Fruit fly (Drosophila melanogaster) whole organism, embryonic: ENCODE data around the gene pico.
A peak's percentile ranks its signal among the peaks of the same experiment; 100 is the strongest.

Experiments
- CG10979 ChIP-seq: fragments of 200-800 bp; sonication (Bioruptor generic); optimal IDR thresholded peaks from 2 replicates; lab custom pipeline; 2018; ENCODE audit warnings: missing biosample characterization, mild to moderate bottlenecking, missing genetic modification characterization, moderate library complexity
- CG12071 ChIP-seq: fragments of 200-800 bp; sonication (Bioruptor generic); optimal IDR thresholded peaks from 3 replicates; lab custom pipeline; 2018; ENCODE audit warnings: missing biosample characterization, mild to moderate bottlenecking, missing genetic modification characterization
- CG1233 ChIP-seq: fragments of 200-800 bp; sonication (Bioruptor generic); optimal IDR thresholded peaks from 4 replicates; lab custom pipeline; 2018; ENCODE audit warnings: missing biosample characterization, mild to moderate bottlenecking, missing genetic modification characterization
- CG14710 ChIP-seq: fragments of 200-800 bp; sonication (Bioruptor generic); optimal IDR thresholded peaks from 3 replicates; lab custom pipeline; 2019; ENCODE audit warnings: missing biosample characterization, mild to moderate bottlenecking, missing genetic modification characterization, moderate library complexity
- CG15514 ChIP-seq: fragments of 200-800 bp; sonication (Bioruptor generic); optimal IDR thresholded peaks from 3 replicates; lab custom pipeline; 2017; ENCODE audit warnings: missing biosample characterization, missing genetic modification characterization, mild to moderate bottlenecking, moderate library complexity, missing genetic modification reagents
- CG2712 ChIP-seq: fragments of 200-800 bp; optimal IDR thresholded peaks from 3 replicates; lab custom pipeline; 2019; ENCODE audit warnings: missing biosample characterization, mild to moderate bottlenecking, missing genetic modification characterization, moderate library complexity
- CG2889 ChIP-seq: fragments of 200-800 bp; sonication (Bioruptor generic); IDR thresholded peaks from 3 replicates; pipeline ENCODE4 v1.3.6; 2022; ENCODE audit warnings: missing biosample characterization, missing genetic modification characterization
- CG30403 ChIP-seq: fragments of 200-800 bp; sonication (Bioruptor generic); optimal IDR thresholded peaks from 3 replicates; lab custom pipeline; 2016; ENCODE audit warnings: missing biosample characterization, missing genetic modification characterization
- CG31224 ChIP-seq: fragments of 200-800 bp; sonication (Bioruptor generic); IDR thresholded peaks from 2 replicates; pipeline ENCODE4 v1.3.6; 2022; ENCODE audit warnings: missing biosample characterization, missing genetic modification characterization
- CG32767 ChIP-seq: fragments of 200-800 bp; sonication (Bioruptor generic); IDR thresholded peaks from 2 replicates; pipeline ENCODE4 v1.3.6; 2022; ENCODE audit warnings: missing biosample characterization, missing genetic modification characterization
- CG33557 ChIP-seq: fragments of 200-800 bp; sonication (Bioruptor generic); optimal IDR thresholded peaks from 2 replicates; lab custom pipeline; 2019; ENCODE audit warnings: missing biosample characterization, mild to moderate bottlenecking, missing genetic modification characterization, moderate library complexity
- CG5245 ChIP-seq: fragments of 200-800 bp; sonication (Bioruptor generic); optimal IDR thresholded peaks from 3 replicates; lab custom pipeline; 2016; ENCODE audit warnings: missing biosample characterization, missing genetic modification characterization
- CG7745 ChIP-seq: fragments of 200-800 bp; sonication (Bioruptor generic); optimal IDR thresholded peaks from 2 replicates; lab custom pipeline; 2018; ENCODE audit warnings: missing biosample characterization, mild to moderate bottlenecking, missing genetic modification characterization, moderate library complexity
- CG7839 ChIP-seq: fragments of 200-800 bp; sonication (Bioruptor generic); optimal IDR thresholded peaks from 3 replicates; lab custom pipeline; 2018; ENCODE audit warnings: missing biosample characterization, mild to moderate bottlenecking, missing genetic modification characterization, moderate library complexity
- CG8765 ChIP-seq: fragments of 200-800 bp; sonication (Bioruptor generic); IDR thresholded peaks from 2 replicates; pipeline ENCODE4 v1.3.6; 2022; ENCODE audit warnings: missing biosample characterization, missing genetic modification characterization
- CG9876 ChIP-seq: fragments of 200-800 bp; sonication (Bioruptor generic); optimal IDR thresholded peaks from 2 replicates; lab custom pipeline; 2016; ENCODE audit warnings: missing biosample characterization, missing genetic modification characterization
- CTCF ChIP-seq: fragments of 200-800 bp; sonication (Bioruptor generic); optimal IDR thresholded peaks from 2 replicates; lab custom pipeline; 2017; ENCODE audit warnings: missing biosample characterization, mild to moderate bottlenecking, missing genetic modification characterization, moderate library complexity
- D19B ChIP-seq: fragments of 200-800 bp; sonication (Bioruptor generic); optimal IDR thresholded peaks from 2 replicates; lab custom pipeline; 2017; ENCODE audit warnings: missing biosample characterization, mild to moderate bottlenecking, missing genetic modification characterization
- Deaf1 ChIP-seq: fragments of 200-800 bp; optimal IDR thresholded peaks from 3 replicates; lab custom pipeline; 2019; ENCODE audit warnings: missing biosample characterization, mild to moderate bottlenecking, missing genetic modification characterization, moderate library complexity
- Dp ChIP-seq: fragments of 200-800 bp; sonication (Bioruptor generic); optimal IDR thresholded peaks from 2 replicates; lab custom pipeline; 2018; ENCODE audit warnings: missing biosample characterization, mild to moderate bottlenecking, missing genetic modification characterization, moderate library complexity
- Eip74EF ChIP-seq, 2 experiments: fragments of 200-800 bp in 1 of 2; fragments of >200 bp in 1 of 2; sonication (Bioruptor generic) in 1 of 2; optimal IDR thresholded peaks; 2 replicates each; lab custom pipeline; 2017 to 2019; ENCODE audit warnings: missing biosample characterization in 2 of 2, missing genetic modification characterization in 2 of 2, mild to moderate bottlenecking in 1 of 2, moderate library complexity in 1 of 2
- H2.0 ChIP-seq: fragments of 200-800 bp; sonication (Bioruptor generic); IDR thresholded peaks from 2 replicates; pipeline ENCODE4 v1.3.6; 2022; ENCODE audit warnings: missing biosample characterization, missing genetic modification characterization
- HLH4C ChIP-seq: fragments of 200-800 bp; sonication (Bioruptor generic); IDR thresholded peaks from 3 replicates; pipeline ENCODE4 v1.3.6; 2022; ENCODE audit warnings: missing biosample characterization, missing genetic modification characterization; ENCODE audit not compliant: partially characterized antibody
- MBD-R2 ChIP-seq: fragments of 200-800 bp; sonication (Bioruptor generic); IDR thresholded peaks from 2 replicates; pipeline ENCODE4 v1.3.6; 2022; ENCODE audit warnings: missing biosample characterization, missing genetic modification characterization
- NK7.1 ChIP-seq: fragments of 200-800 bp; sonication (Bioruptor generic); optimal IDR thresholded peaks from 3 replicates; lab custom pipeline; 2016; ENCODE audit warnings: missing biosample characterization, missing genetic modification characterization
- Pdp1 ChIP-seq, 2 experiments: fragments of 200-800 bp; sonication (Bioruptor generic); optimal IDR thresholded peaks; 3 replicates each; lab custom pipeline; 2016; ENCODE audit warnings: missing biosample characterization in 2 of 2, missing genetic modification characterization in 2 of 2, mild to moderate bottlenecking in 1 of 2, moderate library complexity in 1 of 2
- Poxn ChIP-seq: fragments of 200-800 bp; sonication (Bioruptor generic); IDR thresholded peaks from 2 replicates; pipeline ENCODE4 v1.3.6; 2022; ENCODE audit warnings: missing biosample characterization, missing genetic modification characterization
- Six4 ChIP-seq: fragments of 200-800 bp; sonication (Bioruptor generic); optimal IDR thresholded peaks from 2 replicates; lab custom pipeline; 2016; ENCODE audit warnings: missing biosample characterization, missing genetic modification characterization
- Sox102F ChIP-seq: fragments of 200-800 bp; sonication (Bioruptor generic); optimal IDR thresholded peaks from 2 replicates; lab custom pipeline; 2018; ENCODE audit warnings: missing biosample characterization, mild to moderate bottlenecking, missing genetic modification characterization, moderate library complexity
- abd-A ChIP-seq: fragments of 200-800 bp; sonication (Bioruptor generic); optimal IDR thresholded peaks from 3 replicates; lab custom pipeline; 2019; ENCODE audit warnings: missing biosample characterization, mild to moderate bottlenecking, missing genetic modification characterization, moderate library complexity
- ac ChIP-seq: fragments of 200-800 bp; sonication (Bioruptor generic); optimal IDR thresholded peaks from 3 replicates; lab custom pipeline; 2017; ENCODE audit warnings: missing biosample characterization, mild to moderate bottlenecking, missing genetic modification characterization
- bsh ChIP-seq, 2 experiments: fragments of 200-800 bp; sonication (Bioruptor generic); optimal IDR thresholded peaks; 2 replicates each; lab custom pipeline; 2017 to 2018; ENCODE audit warnings: mild to moderate bottlenecking in 2 of 2, missing biosample characterization in 2 of 2, missing genetic modification characterization in 2 of 2, moderate library complexity in 1 of 2
- chif ChIP-seq, 2 experiments: fragments of 200-800 bp; sonication (Bioruptor generic); optimal IDR thresholded peaks; 3 replicates each; lab custom pipeline; 2016; ENCODE audit warnings: missing biosample characterization in 2 of 2, missing genetic modification characterization in 2 of 2
- chm ChIP-seq: fragments of 200-800 bp; sonication (Bioruptor generic); IDR thresholded peaks from 2 replicates; pipeline ENCODE4 v1.3.6; 2022; ENCODE audit warnings: missing biosample characterization, missing genetic modification characterization
- crp ChIP-seq, 2 experiments: fragments of 200-800 bp; sonication (Bioruptor generic); optimal IDR thresholded peaks; 2 replicates in 1 of 2; 3 replicates in 1 of 2; lab custom pipeline; 2017; ENCODE audit warnings: missing biosample characterization in 2 of 2, missing genetic modification characterization in 2 of 2, mild to moderate bottlenecking in 1 of 2, moderate library complexity in 1 of 2
- dan ChIP-seq: fragments of 200-800 bp; sonication (Bioruptor generic); IDR thresholded peaks from 2 replicates; pipeline ENCODE4 v1.3.6; 2022; ENCODE audit warnings: missing biosample characterization, missing genetic modification characterization
- fd3F ChIP-seq: fragments of 200-800 bp; sonication (Bioruptor generic); optimal IDR thresholded peaks from 2 replicates; lab custom pipeline; 2018; ENCODE audit warnings: missing biosample characterization, mild to moderate bottlenecking, missing genetic modification characterization, moderate library complexity
- luna ChIP-seq: fragments of 200-800 bp; sonication (Bioruptor generic); optimal IDR thresholded peaks from 2 replicates; lab custom pipeline; 2016; ENCODE audit warnings: missing biosample characterization, missing genetic modification characterization
- pros ChIP-seq: fragments of 200-800 bp; sonication (Bioruptor generic); optimal IDR thresholded peaks from 3 replicates; lab custom pipeline; 2019; ENCODE audit warnings: missing biosample characterization, mild to moderate bottlenecking, missing genetic modification characterization, moderate library complexity
- pzg ChIP-seq: fragments of 200-800 bp; sonication (Bioruptor generic); optimal IDR thresholded peaks from 3 replicates; lab custom pipeline; 2018; ENCODE audit warnings: missing biosample characterization, mild to moderate bottlenecking, missing genetic modification characterization, moderate library complexity
- ranshi ChIP-seq: fragments of 200-800 bp; sonication (Bioruptor generic); IDR thresholded peaks from 2 replicates; pipeline ENCODE4 v1.3.6; 2022; ENCODE audit warnings: missing biosample characterization, missing genetic modification characterization
- sob ChIP-seq: fragments of 200-800 bp; sonication (Bioruptor generic); IDR thresholded peaks from 2 replicates; pipeline ENCODE4 v1.3.6; 2022; ENCODE audit warnings: missing biosample characterization, missing genetic modification characterization
- ssp ChIP-seq: fragments of 200-800 bp; sonication (Bioruptor generic); IDR thresholded peaks from 2 replicates; pipeline ENCODE4 v1.3.6; 2022; ENCODE audit warnings: missing biosample characterization, missing genetic modification characterization
- sug ChIP-seq: fragments of 200-800 bp; optimal IDR thresholded peaks from 2 replicates; lab custom pipeline; 2019; ENCODE audit warnings: missing biosample characterization, mild to moderate bottlenecking, missing genetic modification characterization, moderate library complexity
- trem ChIP-seq: fragments of 200-800 bp; optimal IDR thresholded peaks from 3 replicates; lab custom pipeline; 2019; ENCODE audit warnings: missing biosample characterization, mild to moderate bottlenecking, missing genetic modification characterization, moderate library complexity
- vnd ChIP-seq: fragments of 200-800 bp; sonication (Bioruptor generic); IDR thresholded peaks from 3 replicates; pipeline ENCODE4 v1.3.6; 2022; ENCODE audit warnings: missing biosample characterization, missing genetic modification characterization; ENCODE audit not compliant: partially characterized antibody
- vvl ChIP-seq: fragments of 200-800 bp; sonication (Bioruptor generic); IDR thresholded peaks from 2 replicates; pipeline ENCODE4 v1.3.6; 2022; ENCODE audit warnings: missing biosample characterization, missing genetic modification characterization
- zen ChIP-seq: fragments of 200-800 bp; sonication (Bioruptor generic); optimal IDR thresholded peaks from 3 replicates; lab custom pipeline; 2018; ENCODE audit warnings: missing biosample characterization, mild to moderate bottlenecking, missing genetic modification characterization, moderate library complexity
- zf30C ChIP-seq: fragments of 200-800 bp; sonication (Bioruptor generic); optimal IDR thresholded peaks from 3 replicates; lab custom pipeline; 2018; ENCODE audit warnings: missing biosample characterization, mild to moderate bottlenecking, missing genetic modification characterization

The pico gene

DNA sequence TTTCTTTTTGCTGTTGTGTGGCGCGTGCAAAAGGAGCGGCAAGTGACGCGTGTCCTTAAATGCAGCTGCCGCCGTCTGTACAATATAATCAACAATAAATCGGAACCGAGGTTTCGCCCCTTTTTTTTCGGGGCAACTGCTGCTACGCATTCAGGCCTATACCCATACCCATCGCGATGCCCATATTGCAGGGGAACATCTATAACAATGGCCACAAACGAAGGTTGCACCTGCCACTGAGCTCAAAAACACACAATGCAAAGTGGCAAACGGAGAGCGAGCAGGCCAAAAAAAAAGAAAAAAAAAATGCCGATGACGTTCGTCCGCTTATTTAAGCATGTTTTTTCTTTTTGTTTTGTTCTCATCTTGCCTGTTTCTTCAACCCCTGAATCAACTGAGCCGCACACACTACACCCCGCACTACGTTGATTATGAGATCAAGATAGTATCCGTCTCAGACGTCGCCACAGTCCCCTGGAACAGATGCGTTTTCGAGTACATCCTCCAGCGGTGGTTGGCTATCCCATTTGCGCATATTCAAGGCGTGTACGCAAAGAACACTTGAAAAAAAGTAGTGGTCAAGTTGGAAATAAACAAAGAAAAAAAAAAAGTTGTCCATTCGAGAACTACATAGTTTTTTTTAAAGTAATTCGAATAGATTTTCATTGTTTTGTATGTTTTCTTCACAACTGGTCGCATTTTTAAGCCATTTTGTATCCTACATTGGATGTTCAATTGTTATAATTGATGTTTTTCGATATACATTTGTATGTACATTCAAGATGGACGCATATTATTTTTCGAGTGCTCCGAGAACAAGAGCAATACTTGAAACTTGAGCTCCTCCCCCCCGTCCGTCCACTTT lies 9.2 kb downstream of the pico start (continued):
- no peak for TF ChIP-seq CG8765
- no peak for TF ChIP-seq dan (GFP tag; lab: Robert Waterston, UW)
- no peak for TF ChIP-seq NK7.1 (GFP tag; lab: Kevin White, UChicago)
- TF ChIP-seq D19B, result no peak
- TF ChIP-seq HLH4C (GFP tag; lab: Robert Waterston, UW), result no peak
- TF ChIP-seq CG1233 (GFP tag; lab: Kevin White, UChicago), result no peak
- no peak for TF ChIP-seq CG15514 (GFP tag; lab: Kevin White, UChicago)
- no peak for TF ChIP-seq luna (GFP tag; lab: Kevin White, UChicago)
- TF ChIP-seq CG2889 (GFP tag; lab: Robert Waterston, UW), result no peak
- no peak for TF ChIP-seq fd3F
- TF ChIP-seq zf30C, result peak; percentile 91
- peak; percentile 21 for TF ChIP-seq zen (tag; lab: Kevin White, UChicago)
- TF ChIP-seq CG2712 (tag; lab: Kevin White, UChicago), result peak; percentile 58
- no peak for TF ChIP-seq vnd
- TF ChIP-seq CG10979, result peak; percentile 51
- no peak for TF ChIP-seq CG31224 (GFP tag; lab: Robert Waterston, UW)
- TF ChIP-seq H2.0 (GFP tag; lab: Robert Waterston, UW), result no peak
- no peak for TF ChIP-seq crp (GFP tag; optimal IDR thresholded peaks at IDR 0.05; lab: Kevin White, UChicago)
- no peak for TF ChIP-seq CG9876 (GFP tag; lab: Kevin White, UChicago)
- no peak for TF ChIP-seq sug (tag; lab: Kevin White, UChicago)
- peak; percentile 94 for TF ChIP-seq pros (GFP tag; lab: Kevin White, UChicago)
- peak in 1 of 2 experiments; percentile 3 for TF ChIP-seq bsh (GFP tag; optimal IDR thresholded peaks at IDR 0.05; lab: Kevin White, UChicago)
- TF ChIP-seq CG12071, result no peak
- no peak for TF ChIP-seq Dp
- no peak for TF ChIP-seq Poxn
- TF ChIP-seq CG14710, result peak; percentile 49
- no peak for TF ChIP-seq vvl (GFP tag; lab: Robert Waterston, UW)
- TF ChIP-seq MBD-R2 (GFP tag; lab: Robert Waterston, UW), result no peak
- no peak for TF ChIP-seq Sox102F (GFP tag; lab: Kevin White, UChicago)
- no peak for TF ChIP-seq abd-A (tag; lab: Kevin White, UChicago)
- TF ChIP-seq ssp (GFP tag; lab: Robert Waterston, UW), result no peak
- peak in 1 of 2 experiments; percentile 0 for TF ChIP-seq Pdp1 (GFP tag; optimal IDR thresholded peaks at IDR 0.05; lab: Kevin White, UChicago)
- TF ChIP-seq CTCF, result no peak
- TF ChIP-seq chif (GFP tag; optimal IDR thresholded peaks at IDR 0.05; lab: Kevin White, UChicago), result peak in 1 of 2 experiments; percentile 35
- peak; percentile 10 for TF ChIP-seq trem
- no peak for TF ChIP-seq Deaf1 (tag; lab: Kevin White, UChicago)
- no peak for TF ChIP-seq CG5245 (GFP tag; lab: Kevin White, UChicago)
- no peak for TF ChIP-seq chm
- no peak for TF ChIP-seq CG33557 (GFP tag; lab: Kevin White, UChicago)
- peak; percentile 32 for TF ChIP-seq Six4 (GFP tag; lab: Kevin White, UChicago)
- peak; percentile 9 for TF ChIP-seq CG7839 (tag; lab: Kevin White, UChicago)
- peak; percentile 8 for TF ChIP-seq CG30403
- TF ChIP-seq CG32767 (GFP tag; lab: Robert Waterston, UW), result no peak
- no peak for TF ChIP-seq ranshi (GFP tag; lab: Robert Waterston, UW)
- no peak for TF ChIP-seq sob (GFP tag; lab: Robert Waterston, UW)
- no peak for TF ChIP-seq CG7745 (tag; lab: Kevin White, UChicago)
- no peak for TF ChIP-seq pzg (GFP tag; lab: Kevin White, UChicago)
- TF ChIP-seq Eip74EF (GFP tag; optimal IDR thresholded peaks at IDR 0.05; lab: Kevin White, UChicago), result no peak
- TF ChIP-seq ac, result peak; percentile 93
